Fruit fly (Drosophila melanogaster) whole organism, embryonic: ENCODE measurements around the gene CG32447.

ENCODE experiments used
- ATbp ChIP-seq: fragments of 200-800 bp; sonication (Bioruptor generic); optimal IDR thresholded peaks from 2 replicates; lab custom pipeline; 2017; ENCODE audit warnings: missing biosample characterization, mild to moderate bottlenecking, missing genetic modification characterization, missing genetic modification reagents
- B-H1 ChIP-seq: fragments of 200-800 bp; sonication (Bioruptor generic); IDR thresholded peaks from 3 replicates; pipeline ENCODE4 v1.3.6; 2022; ENCODE audit warnings: missing biosample characterization, missing genetic modification characterization
- BEAF-32 ChIP-seq: fragments of 200-800 bp; sonication (Bioruptor generic); optimal IDR thresholded peaks from 3 replicates; lab custom pipeline; 2017; ENCODE audit warnings: missing biosample characterization, missing genetic modification characterization, mild to moderate bottlenecking, moderate library complexity, missing genetic modification reagents
- C15 ChIP-seq: fragments of 200-800 bp; sonication (Bioruptor generic); IDR thresholded peaks from 3 replicates; pipeline ENCODE4 v1.3.6; 2022; ENCODE audit warnings: missing biosample characterization, missing genetic modification characterization
- CG10147 ChIP-seq: fragments of 200-800 bp; sonication (Bioruptor generic); optimal IDR thresholded peaks from 2 replicates; lab custom pipeline; 2019; ENCODE audit warnings: missing biosample characterization, mild to moderate bottlenecking, missing genetic modification characterization, moderate library complexity
- CG10366 ChIP-seq: fragments of 200-800 bp; sonication (Bioruptor generic); IDR thresholded peaks from 2 replicates; pipeline ENCODE4 v1.3.6; 2022; ENCODE audit warnings: missing biosample characterization, missing genetic modification characterization
- CG10565 ChIP-seq: fragments of 200-800 bp; sonication (Bioruptor generic); optimal IDR thresholded peaks from 3 replicates; lab custom pipeline; 2016; ENCODE audit warnings: missing biosample characterization, mild to moderate bottlenecking, missing genetic modification characterization
- CG10654 ChIP-seq: fragments of 200-800 bp; sonication (Bioruptor generic); optimal IDR thresholded peaks from 2 replicates; lab custom pipeline; 2016; ENCODE audit warnings: missing biosample characterization, missing genetic modification characterization
- CG11085 ChIP-seq: fragments of 200-800 bp; sonication (Bioruptor generic); IDR thresholded peaks from 2 replicates; pipeline ENCODE4 v1.3.6; 2022; ENCODE audit warnings: missing biosample characterization, missing genetic modification characterization
- CG12219 ChIP-seq: fragments of 200-800 bp; sonication (Bioruptor generic); optimal IDR thresholded peaks from 3 replicates; lab custom pipeline; 2018; ENCODE audit warnings: missing biosample characterization, mild to moderate bottlenecking, missing genetic modification characterization
- CG12744 ChIP-seq: fragments of 200-800 bp; sonication (Bioruptor generic); optimal IDR thresholded peaks from 2 replicates; lab custom pipeline; 2016; ENCODE audit warnings: missing biosample characterization, missing genetic modification characterization
- CG14710 ChIP-seq: fragments of 200-800 bp; sonication (Bioruptor generic); optimal IDR thresholded peaks from 3 replicates; lab custom pipeline; 2019; ENCODE audit warnings: missing biosample characterization, mild to moderate bottlenecking, missing genetic modification characterization, moderate library complexity
- CG15601 ChIP-seq: fragments of 200-800 bp; sonication (Bioruptor generic); optimal IDR thresholded peaks from 3 replicates; lab custom pipeline; 2019; ENCODE audit warnings: missing biosample characterization, mild to moderate bottlenecking, missing genetic modification characterization, moderate library complexity
- CG17912 ChIP-seq: fragments of 200-800 bp; sonication (Bioruptor generic); optimal IDR thresholded peaks from 2 replicates; lab custom pipeline; 2018; ENCODE audit warnings: missing biosample characterization, mild to moderate bottlenecking, missing genetic modification characterization
- CG2202 ChIP-seq: fragments of 200-800 bp; sonication (Bioruptor generic); optimal IDR thresholded peaks from 2 replicates; lab custom pipeline; 2018; ENCODE audit warnings: missing biosample characterization, mild to moderate bottlenecking, missing genetic modification characterization
- CG3726 ChIP-seq: fragments of 200-800 bp; sonication (Bioruptor generic); IDR thresholded peaks from 3 replicates; pipeline ENCODE4, ENCODE4 v1.3.6; 2022; ENCODE audit warnings: missing biosample characterization, missing genetic modification characterization
- CG42726 ChIP-seq: fragments of 200-800 bp; sonication (Bioruptor generic); IDR thresholded peaks from 2 replicates; pipeline ENCODE4 v1.3.6; 2022; ENCODE audit warnings: missing biosample characterization, missing genetic modification characterization; ENCODE audit not compliant: partially characterized antibody
- CG4404 ChIP-seq: fragments of 200-800 bp; sonication (Bioruptor generic); IDR thresholded peaks from 2 replicates; pipeline ENCODE4 v1.3.6; 2022; ENCODE audit warnings: missing biosample characterization, missing genetic modification characterization
- CG4730 ChIP-seq: fragments of 200-800 bp; sonication (Bioruptor generic); IDR thresholded peaks from 2 replicates; pipeline ENCODE4 v1.3.6; 2022; ENCODE audit warnings: missing biosample characterization, missing genetic modification characterization
- CG4820 ChIP-seq: fragments of 200-800 bp; sonication (Bioruptor generic); optimal IDR thresholded peaks from 3 replicates; lab custom pipeline; 2016; ENCODE audit warnings: missing biosample characterization, missing genetic modification characterization
- CG6272 ChIP-seq: fragments of 200-800 bp; sonication (Bioruptor generic); IDR thresholded peaks from 2 replicates; pipeline ENCODE4 v1.3.6; 2022; ENCODE audit warnings: missing biosample characterization, missing genetic modification characterization
- CG6791 ChIP-seq: fragments of 200-800 bp; sonication (Bioruptor generic); IDR thresholded peaks from 3 replicates; pipeline ENCODE4 v1.3.6; 2022; ENCODE audit warnings: missing biosample characterization, missing genetic modification characterization; ENCODE audit not compliant: partially characterized antibody
- CG7271 ChIP-seq: fragments of 200-800 bp; sonication (Bioruptor generic); optimal IDR thresholded peaks from 2 replicates; lab custom pipeline; 2018; ENCODE audit warnings: missing biosample characterization, mild to moderate bottlenecking, missing genetic modification characterization, moderate library complexity
- CG7928 ChIP-seq: fragments of 200-800 bp; sonication (Bioruptor generic); optimal IDR thresholded peaks from 2 replicates; lab custom pipeline; 2017; ENCODE audit warnings: missing biosample characterization, mild to moderate bottlenecking, missing genetic modification characterization
- Doc2 ChIP-seq: fragments of 200-800 bp; sonication (Bioruptor generic); IDR thresholded peaks from 2 replicates; pipeline ENCODE4 v1.3.6; 2022; ENCODE audit warnings: missing biosample characterization, missing genetic modification characterization
- Ets97D ChIP-seq: fragments of 200-800 bp; sonication (Bioruptor generic); optimal IDR thresholded peaks from 3 replicates; lab custom pipeline; 2016; ENCODE audit warnings: missing biosample characterization, missing genetic modification characterization
- HHEX ChIP-seq: fragments of 200-800 bp; sonication (Bioruptor generic); optimal IDR thresholded peaks from 3 replicates; lab custom pipeline; 2017; ENCODE audit warnings: missing biosample characterization, mild to moderate bottlenecking, missing genetic modification characterization, missing genetic modification reagents
- Hand ChIP-seq: fragments of 200-800 bp; sonication (Bioruptor generic); optimal IDR thresholded peaks from 2 replicates; lab custom pipeline; 2017; ENCODE audit warnings: mild to moderate bottlenecking, missing biosample characterization, missing genetic modification reagents, missing genetic modification characterization
- HmgZ ChIP-seq: fragments of 200-800 bp; sonication (Bioruptor generic); optimal IDR thresholded peaks from 2 replicates; lab custom pipeline; 2018; ENCODE audit warnings: missing biosample characterization, mild to moderate bottlenecking, missing genetic modification characterization
- Hr39 ChIP-seq: fragments of >200 bp; optimal IDR thresholded peaks from 2 replicates; lab custom pipeline; 2017
- Hr51 ChIP-seq, 2 experiments: fragments of 200-800 bp; sonication (Bioruptor generic); optimal IDR thresholded peaks; 2 replicates in 1 of 2; 3 replicates in 1 of 2; lab custom pipeline; 2016 to 2018; ENCODE audit warnings: missing biosample characterization in 2 of 2, missing genetic modification characterization in 2 of 2, mild to moderate bottlenecking in 1 of 2, moderate library complexity in 1 of 2
- Hr78 ChIP-seq, 2 experiments: fragments of 200-800 bp in 1 of 2; fragments of >200 bp in 1 of 2; sonication (Bioruptor generic) in 1 of 2; optimal IDR thresholded peaks; 2 replicates each; lab custom pipeline; 2017 to 2019; ENCODE audit warnings: missing biosample characterization in 2 of 2, missing genetic modification characterization in 2 of 2, mild to moderate bottlenecking in 1 of 2, moderate library complexity in 1 of 2
- Hsf ChIP-seq: fragments of 200-800 bp; sonication (Bioruptor generic); optimal IDR thresholded peaks from 3 replicates; lab custom pipeline; 2016; ENCODE audit warnings: missing biosample characterization, missing genetic modification characterization
- Lpt ChIP-seq: fragments of >200 bp; optimal IDR thresholded peaks from 2 replicates; lab custom pipeline; 2018; ENCODE audit warnings: missing biosample characterization, missing genetic modification characterization
- Mad ChIP-seq: fragments of 200-800 bp; sonication (Bioruptor generic); optimal IDR thresholded peaks from 2 replicates; lab custom pipeline; 2016; ENCODE audit warnings: missing biosample characterization, missing genetic modification characterization
- Opbp ChIP-seq: fragments of 200-800 bp; sonication (Bioruptor generic); IDR thresholded peaks from 3 replicates; pipeline ENCODE4 v1.3.6; 2022; ENCODE audit warnings: missing biosample characterization, missing genetic modification characterization; ENCODE audit not compliant: partially characterized antibody
- bab2 ChIP-seq: fragments of 200-800 bp; sonication (Bioruptor generic); optimal IDR thresholded peaks from 2 replicates; lab custom pipeline; 2016; ENCODE audit warnings: missing biosample characterization, missing genetic modification characterization
- bigmax ChIP-seq: fragments of 200-800 bp; sonication (Bioruptor generic); optimal IDR thresholded peaks from 2 replicates; lab custom pipeline; 2018; ENCODE audit warnings: missing biosample characterization, mild to moderate bottlenecking, missing genetic modification characterization
- cato ChIP-seq: fragments of 200-800 bp; sonication (Bioruptor generic); optimal IDR thresholded peaks from 2 replicates; lab custom pipeline; 2016; ENCODE audit warnings: missing biosample characterization, missing genetic modification characterization, borderline replicate concordance
- crol ChIP-seq: fragments of 200-800 bp; sonication (Bioruptor generic); IDR thresholded peaks from 2 replicates; pipeline ENCODE4 v1.3.6; 2022; ENCODE audit warnings: missing biosample characterization, missing genetic modification characterization
- gcm2 ChIP-seq: fragments of 200-800 bp; sonication (Bioruptor generic); optimal IDR thresholded peaks from 2 replicates; lab custom pipeline; 2016; ENCODE audit warnings: missing biosample characterization, missing genetic modification characterization
- hth ChIP-seq: fragments of >200 bp; optimal IDR thresholded peaks from 2 replicates; lab custom pipeline; 2017; ENCODE audit warnings: inconsistent platforms
- jing ChIP-seq: fragments of 200-800 bp; sonication (Bioruptor generic); optimal IDR thresholded peaks from 2 replicates; lab custom pipeline; 2018; ENCODE audit warnings: missing biosample characterization, mild to moderate bottlenecking, missing genetic modification characterization
- lola ChIP-seq, 3 experiments: fragments of >200 bp in 2 of 3; fragments of 200-800 bp in 1 of 3; sonication (Bioruptor generic) in 1 of 3; optimal IDR thresholded peaks; 2 replicates each; lab custom pipeline; 2017 to 2019; ENCODE audit warnings: missing biosample characterization in 3 of 3, missing genetic modification characterization in 3 of 3, mild to moderate bottlenecking in 1 of 3, moderate library complexity in 1 of 3
- pb ChIP-seq: fragments of 200-800 bp; sonication (Bioruptor generic); optimal IDR thresholded peaks from 3 replicates; lab custom pipeline; 2016; ENCODE audit warnings: missing biosample characterization, missing genetic modification characterization
- pfk ChIP-seq: fragments of 200-800 bp; sonication (Bioruptor generic); optimal IDR thresholded peaks from 2 replicates; lab custom pipeline; 2018; ENCODE audit warnings: missing biosample characterization, mild to moderate bottlenecking, missing genetic modification characterization, moderate library complexity
- ro ChIP-seq: fragments of 200-800 bp; sonication (Bioruptor generic); IDR thresholded peaks from 2 replicates; pipeline ENCODE4 v1.3.6; 2022; ENCODE audit warnings: missing biosample characterization, missing genetic modification characterization
- sqz ChIP-seq: fragments of 200-800 bp; sonication (Bioruptor generic); optimal IDR thresholded peaks from 3 replicates; lab custom pipeline; 2018; ENCODE audit warnings: missing biosample characterization, mild to moderate bottlenecking, missing genetic modification characterization
- stwl ChIP-seq: fragments of 200-800 bp; sonication (Bioruptor generic); optimal IDR thresholded peaks from 3 replicates; lab custom pipeline; 2018; ENCODE audit warnings: missing biosample characterization, mild to moderate bottlenecking, missing genetic modification characterization, moderate library complexity
- zf30C ChIP-seq: fragments of 200-800 bp; sonication (Bioruptor generic); optimal IDR thresholded peaks from 3 replicates; lab custom pipeline; 2018; ENCODE audit warnings: missing biosample characterization, mild to moderate bottlenecking, missing genetic modification characterization

CG32447 gene

DNA sequence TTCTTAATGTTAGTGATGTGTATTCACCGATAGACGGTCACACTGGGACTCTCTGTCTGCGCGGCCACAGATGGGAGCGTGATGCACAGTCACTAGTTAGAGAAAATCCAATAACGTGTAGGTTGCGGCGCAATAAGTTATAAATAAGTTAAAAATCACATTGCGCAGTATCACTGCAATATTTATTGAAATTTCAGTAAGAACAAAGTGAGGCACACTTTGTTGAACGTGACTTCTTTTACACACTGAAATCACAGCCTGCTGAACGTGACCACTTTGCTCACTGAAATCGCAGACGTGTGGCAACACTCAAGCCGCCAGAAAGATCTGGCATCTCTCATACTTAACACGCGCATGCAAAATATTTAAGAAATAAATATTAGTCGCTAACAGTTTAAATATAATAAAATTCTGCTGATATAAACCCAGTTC lies 22.5 kb upstream of the CG32447 start, which contains the start of the genes CG11247 and Polr2H (continued):
- TF ChIP-seq gcm2 (peak; percentile 68), Hr78 (GFP tag; optimal IDR thresholded peaks at IDR 0.05; lab: Kevin White, UChicago) (no peak), CG6791 (peak; percentile 75), CG10654 (GFP tag; lab: Kevin White, UChicago) (peak; percentile 93), CG10147 (GFP tag; lab: Kevin White, UChicago) (peak; percentile 68), CG10366 (peak; percentile 93), bab2 (peak; percentile 95), CG12744 (GFP tag; lab: Kevin White, UChicago) (peak; percentile 80), CG4820 (GFP tag; lab: Kevin White, UChicago) (peak; percentile 91), zf30C (GFP tag; lab: Kevin White, UChicago) (no peak), CG10565 (GFP tag; lab: Kevin White, UChicago) (peak; percentile 76), CG7928 (GFP tag; lab: Kevin White, UChicago) (peak; percentile 55), CG4730 (GFP tag; lab: Robert Waterston, UW) (peak; percentile 88), jing (GFP tag; lab: Kevin White, UChicago) (peak; percentile 79), hth (lab: Kevin White, UChicago) (no peak), crol (GFP tag; lab: Robert Waterston, UW) (peak; percentile 40; the same call in 1 of the 2 replicates), pfk (GFP tag; lab: Kevin White, UChicago) (no peak), Lpt (GFP tag; lab: Kevin White, UChicago) (no peak), cato (GFP tag; lab: Kevin White, UChicago) (peak; percentile 92), HHEX (peak; percentile 71), Ets97D (peak; percentile 88), CG6272 (peak; percentile 95), Hand (GFP tag; lab: Kevin White, UChicago) (no peak), CG17912 (peak; percentile 49), CG14710 (peak; percentile 97), CG3726 (GFP tag; lab: Robert Waterston, UW) (peak; percentile 83; the same call in 2 of the 3 replicates), Doc2 (peak; percentile 82), CG2202 (peak; percentile 53), ro (GFP tag; lab: Robert Waterston, UW) (peak; percentile 70; the same call in 1 of the 2 replicates), C15 (GFP tag; lab: Robert Waterston, UW) (peak; percentile 79; the same call in 1 of the 3 replicates), Opbp (GFP tag; lab: Robert Waterston, UW) (peak; percentile 79), BEAF-32 (peak; percentile 93), ATbp (GFP tag; lab: Kevin White, UChicago) (peak; percentile 62), CG7271 (tag; lab: Kevin White, UChicago) (peak; percentile 60), bigmax (GFP tag; lab: Kevin White, UChicago) (no peak), sqz (GFP tag; lab: Kevin White, UChicago) (peak; percentile 28), Hr39 (lab: Kevin White, UChicago) (no peak), CG12219 (GFP tag; lab: Kevin White, UChicago) (peak; percentile 66), stwl (tag; lab: Kevin White, UChicago) (peak; percentile 79), CG15601 (peak; percentile 75), lola (GFP tag; optimal IDR thresholded peaks at IDR 0.05; lab: Kevin White, UChicago) (peak in 1 of 3 experiments; percentile 84), CG4404 (GFP tag; lab: Robert Waterston, UW) (peak; percentile 95), Mad (GFP tag; lab: Kevin White, UChicago) (peak; percentile 96), Hr51 (GFP tag; optimal IDR thresholded peaks at IDR 0.05; lab: Kevin White, UChicago) (peak; percentile 83 to 88), CG11085 (GFP tag; lab: Robert Waterston, UW) (peak; percentile 91), HmgZ (tag; lab: Kevin White, UChicago) (peak; percentile 94), CG42726 (peak; percentile 38; the same call in 1 of the 2 replicates), B-H1 (GFP tag; lab: Robert Waterston, UW) (peak; percentile 86), Hsf (GFP tag; lab: Kevin White, UChicago) (peak; percentile 97), pb (GFP tag; lab: Kevin White, UChicago) (peak; percentile 86)
